Worm (Caenorhabditis elegans) whole organism, early embryonic: Measurements from ENCODE around the gene flp-23.

ENCODE experiments used
- ama-1 ChIP-seq: fragments of 150-350 bp; optimal IDR thresholded peaks from 2 replicates; lab custom pipeline; 2014
- flt-1 ChIP-seq: fragments of 200-800 bp; sonication (Bioruptor generic); IDR thresholded peaks from 2 replicates; pipeline ENCODE4 v1.3.6; 2022; ENCODE audit warnings: missing genetic modification characterization, missing compliant biosample characterization
- hmbx-1 ChIP-seq: sonication (generic microtip); optimal IDR thresholded peaks from 2 replicates; lab custom pipeline; 2016; ENCODE audit warnings: mild to moderate bottlenecking, missing genetic modification characterization, missing compliant biosample characterization
- hnd-1 ChIP-seq: sonication (generic microtip); optimal IDR thresholded peaks from 2 replicates; lab custom pipeline; 2016; ENCODE audit warnings: missing genetic modification characterization, missing compliant biosample characterization
- sea-1 ChIP-seq: fragments of 200-800 bp; sonication (Bioruptor generic); conservative IDR thresholded peaks from 2 replicates; pipeline ENCODE4 v1.3.6; 2022; ENCODE audit warnings: missing genetic modification characterization, missing compliant biosample characterization

ce11 chrIII:8700289-8700957, 49.9 kb downstream of the flp-23 start, which contains the start of the genes sdz-1 and vps-33.1:
- TF ChIP-seq hmbx-1 (tag; lab: Kevin White, UChicago): no peak
- no peak for TF ChIP-seq hnd-1 (tag; lab: Kevin White, UChicago)
- TF ChIP-seq sea-1 (GFP tag; lab: Robert Waterston, UW): no peak
- TF ChIP-seq flt-1: no peak
- TF ChIP-seq ama-1 (lab: Kevin White, UChicago): no peak
